Worm (Caenorhabditis elegans): ENCODE results near the gene aakg-1.

DNA sequence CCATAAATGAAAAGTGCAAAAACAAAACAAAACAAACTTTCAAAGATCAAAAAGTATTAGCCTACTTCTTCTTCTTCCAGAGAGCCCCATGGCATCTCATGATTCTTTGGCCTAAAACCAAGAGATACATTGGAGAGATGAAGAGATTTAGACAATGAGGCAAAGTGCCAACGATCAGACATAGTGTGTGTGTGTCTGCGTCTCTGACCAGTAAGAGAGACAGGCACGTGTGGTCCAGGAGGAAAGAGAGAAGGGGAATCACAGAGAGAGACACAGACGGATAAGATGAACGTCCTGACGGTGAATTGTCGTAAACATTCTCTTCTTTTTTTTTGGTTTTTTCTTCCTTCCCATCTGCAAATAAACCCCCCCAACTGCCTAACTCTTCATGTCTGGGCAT is 8.3 kb upstream of the aakg-1 start:
- TF ChIP-seq dao-5 (tag; optimal IDR thresholded peaks at IDR 0.05), result no peak
- TF ChIP-seq him-1 (tag; optimal IDR thresholded peaks at IDR 0.05), result peak; percentile 76
- peak; percentile 70 for TF ChIP-seq W03F9.2 (tag; optimal IDR thresholded peaks at IDR 0.05)
